Worm (Caenorhabditis elegans): ENCODE measurements around the gene gst-35.

DNA sequence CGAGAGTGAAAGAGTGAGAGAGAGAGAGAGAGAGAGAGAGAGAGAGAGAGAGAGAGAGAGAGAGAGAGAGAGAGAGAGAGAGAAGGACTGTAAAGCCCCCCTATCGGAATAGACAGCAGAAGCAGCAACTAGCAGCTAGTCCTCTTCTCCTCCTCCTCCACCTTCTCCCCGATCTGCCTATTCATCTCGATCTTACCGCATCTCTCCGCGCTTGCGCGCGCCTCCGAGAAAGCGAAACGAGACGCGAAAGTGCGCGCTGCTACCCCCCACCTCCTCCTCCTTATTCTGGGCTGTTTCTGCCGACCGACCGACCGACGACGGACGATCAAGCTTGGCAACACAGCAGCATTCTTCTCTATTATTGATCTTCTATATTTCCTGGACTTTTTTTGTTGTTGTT is 32.8 kb upstream of the gst-35 start:
- no peak for TF ChIP-seq flt-1 (GFP tag; IDR thresholded peaks at IDR 0.05)
- no peak for TF ChIP-seq ama-1 (optimal IDR thresholded peaks at IDR 0.05)
- no peak for TF ChIP-seq B0310.2 (tag; optimal IDR thresholded peaks at IDR 0.05)
- TF ChIP-seq tbx-11 (GFP tag; IDR thresholded peaks at IDR 0.05), result no peak
- no peak for TF ChIP-seq aly-1 (tag; optimal IDR thresholded peaks at IDR 0.05)
- TF ChIP-seq hmbx-1 (tag; optimal IDR thresholded peaks at IDR 0.05), result no peak
- no peak for TF ChIP-seq F13C5.2 (tag; optimal IDR thresholded peaks at IDR 0.05)
- no peak for TF ChIP-seq pes-1 (GFP tag; IDR thresholded peaks at IDR 0.05)
- TF ChIP-seq ceh-36 (tag; optimal IDR thresholded peaks at IDR 0.05), result no peak
- TF ChIP-seq hnd-1 (tag; optimal IDR thresholded peaks at IDR 0.05), result no peak

All from whole organism, early embryonic.